Fruit fly (Drosophila melanogaster) whole organism, prepupa: Measurements from ENCODE around the gene CG10274.

Experiments used
- Blimp-1 ChIP-seq: fragments of 200-800 bp; sonication (Bioruptor generic); optimal IDR thresholded peaks from 3 replicates; lab custom pipeline; 2017; ENCODE audit warnings: missing biosample characterization, missing genetic modification characterization, mild to moderate bottlenecking, moderate library complexity, missing genetic modification reagents
- CG10631 ChIP-seq: fragments of 200-800 bp; sonication (Bioruptor generic); optimal IDR thresholded peaks from 2 replicates; lab custom pipeline; 2016; ENCODE audit warnings: missing biosample characterization, missing genetic modification characterization
- CG10669 ChIP-seq: fragments of 200-800 bp; sonication (Bioruptor generic); optimal IDR thresholded peaks from 3 replicates; lab custom pipeline; 2018; ENCODE audit warnings: missing biosample characterization, mild to moderate bottlenecking, missing genetic modification characterization, moderate library complexity
- CG11294 ChIP-seq: fragments of 200-800 bp; sonication (Bioruptor generic); IDR thresholded peaks from 2 replicates; pipeline ENCODE4 v1.3.6; 2022; ENCODE audit warnings: missing biosample characterization, missing genetic modification characterization
- CG11762 ChIP-seq: fragments of 200-800 bp; sonication (Bioruptor generic); optimal IDR thresholded peaks from 3 replicates; lab custom pipeline; 2016; ENCODE audit warnings: missing biosample characterization, missing genetic modification characterization; ENCODE audit not compliant: insufficient read depth
- CG11902 ChIP-seq: fragments of 200-800 bp; sonication (Bioruptor generic); optimal IDR thresholded peaks from 3 replicates; lab custom pipeline; 2016; ENCODE audit warnings: missing biosample characterization, missing genetic modification characterization
- CG16779 ChIP-seq: fragments of 200-800 bp; sonication (Bioruptor generic); optimal IDR thresholded peaks from 3 replicates; lab custom pipeline; 2017; ENCODE audit warnings: missing biosample characterization, mild to moderate bottlenecking, missing genetic modification characterization
- CG3032 ChIP-seq: fragments of 200-800 bp; optimal IDR thresholded peaks from 2 replicates; lab custom pipeline; 2019; ENCODE audit warnings: missing biosample characterization, mild to moderate bottlenecking, missing genetic modification characterization, moderate library complexity
- CG31627 ChIP-seq: fragments of 200-800 bp; sonication (Bioruptor generic); optimal IDR thresholded peaks from 3 replicates; lab custom pipeline; 2016; ENCODE audit warnings: missing biosample characterization, missing genetic modification characterization
- CG34406 ChIP-seq: fragments of 200-800 bp; sonication (Bioruptor generic); optimal IDR thresholded peaks from 3 replicates; lab custom pipeline; 2016; ENCODE audit warnings: missing biosample characterization, missing genetic modification characterization
- CG3919 ChIP-seq: fragments of 200-800 bp; sonication (Bioruptor generic); optimal IDR thresholded peaks from 3 replicates; lab custom pipeline; 2016; ENCODE audit warnings: missing biosample characterization, missing genetic modification characterization
- CG6163 ChIP-seq: fragments of 200-800 bp; sonication (Bioruptor generic); IDR thresholded peaks from 3 replicates; pipeline ENCODE4 v1.3.6; 2022; ENCODE audit warnings: missing biosample characterization, missing genetic modification characterization
- CG6792 ChIP-seq: fragments of 200-800 bp; sonication (Bioruptor generic); optimal IDR thresholded peaks from 3 replicates; lab custom pipeline; 2016; ENCODE audit warnings: missing biosample characterization, missing genetic modification characterization
- CG6808 ChIP-seq: fragments of 200-800 bp; sonication (Bioruptor generic); optimal IDR thresholded peaks from 3 replicates; lab custom pipeline; 2017; ENCODE audit warnings: missing biosample characterization, missing genetic modification characterization, mild to moderate bottlenecking, moderate library complexity, missing genetic modification reagents
- CG7368 ChIP-seq: fragments of 200-800 bp; sonication (Bioruptor generic); optimal IDR thresholded peaks from 3 replicates; lab custom pipeline; 2016; ENCODE audit warnings: missing biosample characterization, missing genetic modification characterization
- CG8119 ChIP-seq: fragments of 200-800 bp; sonication (Bioruptor generic); IDR thresholded peaks from 3 replicates; pipeline ENCODE4 v1.3.6; 2022; ENCODE audit warnings: missing biosample characterization, missing genetic modification characterization
- CG8319 ChIP-seq: fragments of 200-800 bp; sonication (Bioruptor generic); optimal IDR thresholded peaks from 3 replicates; lab custom pipeline; 2016; ENCODE audit warnings: missing biosample characterization, missing genetic modification characterization
- CG8632 ChIP-seq: fragments of 200-800 bp; sonication (Bioruptor generic); optimal IDR thresholded peaks from 3 replicates; lab custom pipeline; 2016; ENCODE audit warnings: missing biosample characterization, missing genetic modification characterization
- CG9139 ChIP-seq: fragments of 200-800 bp; sonication (Bioruptor generic); optimal IDR thresholded peaks from 3 replicates; lab custom pipeline; 2017; ENCODE audit warnings: missing biosample characterization, mild to moderate bottlenecking, missing genetic modification characterization
- Eip78C ChIP-seq: fragments of 200-800 bp; sonication (Bioruptor generic); peaks from one replicate; lab custom pipeline; 2016; ENCODE audit warnings: missing biosample characterization, missing genetic modification characterization
- Ets96B ChIP-seq: fragments of 200-800 bp; optimal IDR thresholded peaks from 2 replicates; lab custom pipeline; 2019; ENCODE audit warnings: missing biosample characterization, mild to moderate bottlenecking, missing genetic modification characterization, moderate library complexity
- Gug ChIP-seq: fragments of 200-800 bp; sonication (Bioruptor generic); IDR thresholded peaks from 2 replicates; pipeline ENCODE4 v1.3.6; 2022; ENCODE audit warnings: missing biosample characterization, missing genetic modification characterization
- Hr39 ChIP-seq: fragments of 200-800 bp; sonication (Bioruptor generic); optimal IDR thresholded peaks from 2 replicates; lab custom pipeline; 2016; ENCODE audit warnings: missing biosample characterization, missing genetic modification characterization
- Hr4 ChIP-seq: fragments of 200-800 bp; sonication (Bioruptor generic); optimal IDR thresholded peaks from 3 replicates; lab custom pipeline; 2016; ENCODE audit warnings: missing biosample characterization, missing genetic modification characterization
- OdsH ChIP-seq: fragments of 200-800 bp; sonication (Bioruptor generic); optimal IDR thresholded peaks from 3 replicates; lab custom pipeline; 2016; ENCODE audit warnings: missing biosample characterization, missing genetic modification characterization
- Sox102F ChIP-seq: fragments of 200-800 bp; sonication (Bioruptor generic); optimal IDR thresholded peaks from 2 replicates; lab custom pipeline; 2016; ENCODE audit warnings: missing biosample characterization, mild to moderate bottlenecking, missing genetic modification characterization
- Sox14 ChIP-seq: fragments of 200-800 bp; sonication (Bioruptor generic); optimal IDR thresholded peaks from 3 replicates; lab custom pipeline; 2016; ENCODE audit warnings: missing biosample characterization, missing genetic modification characterization
- Sox15 ChIP-seq: fragments of 200-800 bp; sonication (Bioruptor generic); optimal IDR thresholded peaks from 3 replicates; lab custom pipeline; 2016; ENCODE audit warnings: missing biosample characterization, missing genetic modification characterization
- achi ChIP-seq: fragments of 200-800 bp; sonication (Bioruptor generic); optimal IDR thresholded peaks from 3 replicates; lab custom pipeline; 2016; ENCODE audit warnings: missing biosample characterization, missing genetic modification characterization
- acj6 ChIP-seq: fragments of 200-800 bp; sonication (Bioruptor generic); optimal IDR thresholded peaks from 3 replicates; lab custom pipeline; 2016; ENCODE audit warnings: missing biosample characterization, missing genetic modification characterization
- cyc ChIP-seq: fragments of 200-800 bp; sonication (Bioruptor generic); optimal IDR thresholded peaks from 3 replicates; lab custom pipeline; 2016; ENCODE audit warnings: missing biosample characterization, missing genetic modification characterization
- fd59A ChIP-seq: fragments of 200-800 bp; sonication (Bioruptor generic); optimal IDR thresholded peaks from 2 replicates; lab custom pipeline; 2017; ENCODE audit warnings: missing biosample characterization, mild to moderate bottlenecking, missing genetic modification characterization, missing genetic modification reagents
- fkh ChIP-seq: fragments of 200-800 bp; sonication (Bioruptor generic); optimal IDR thresholded peaks from 3 replicates; lab custom pipeline; 2017; ENCODE audit warnings: missing biosample characterization, mild to moderate bottlenecking, missing genetic modification characterization, moderate library complexity
- lz ChIP-seq: fragments of 200-800 bp; sonication (Bioruptor generic); optimal IDR thresholded peaks from 3 replicates; lab custom pipeline; 2016; ENCODE audit warnings: missing biosample characterization, missing genetic modification characterization
- net ChIP-seq: fragments of 200-800 bp; sonication (Bioruptor generic); optimal IDR thresholded peaks from 3 replicates; lab custom pipeline; 2016; ENCODE audit warnings: missing biosample characterization, missing genetic modification characterization
- pdm3 ChIP-seq: fragments of 200-800 bp; sonication (Bioruptor generic); optimal IDR thresholded peaks from 3 replicates; lab custom pipeline; 2016; ENCODE audit warnings: missing biosample characterization, missing genetic modification characterization
- salr ChIP-seq, 2 experiments: fragments of 200-800 bp; sonication (Bioruptor generic); optimal IDR thresholded peaks; 3 replicates each; lab custom pipeline; 2016 to 2018; ENCODE audit warnings: missing biosample characterization in 2 of 2, missing genetic modification characterization in 2 of 2, mild to moderate bottlenecking in 1 of 2
- spab ChIP-seq: fragments of 200-800 bp; sonication (Bioruptor generic); optimal IDR thresholded peaks from 2 replicates; lab custom pipeline; 2017; ENCODE audit warnings: missing biosample characterization, mild to moderate bottlenecking, missing genetic modification characterization, missing genetic modification reagents
- svp ChIP-seq: fragments of 200-800 bp; sonication (Bioruptor generic); peaks from one replicate; lab custom pipeline; 2016; ENCODE audit warnings: missing biosample characterization, missing genetic modification characterization
- vri ChIP-seq: fragments of 200-800 bp; sonication (Bioruptor generic); optimal IDR thresholded peaks from 3 replicates; lab custom pipeline; 2016; ENCODE audit warnings: missing biosample characterization, mild to moderate bottlenecking, missing genetic modification characterization

CG10274 gene

dm6 chr3L:6136691-6137090 is 44.9 kb downstream of the CG10274 start, which contains the start of gene Lcp65Af:
TSS of gene Lcp65Af (minus strand) at chr3L:6136791.
- TF ChIP-seq CG8632 (no peak), Sox15 (GFP tag; lab: Kevin White, UChicago) (no peak), vri (no peak), Sox14 (GFP tag; lab: Kevin White, UChicago) (no peak)

DNA sequence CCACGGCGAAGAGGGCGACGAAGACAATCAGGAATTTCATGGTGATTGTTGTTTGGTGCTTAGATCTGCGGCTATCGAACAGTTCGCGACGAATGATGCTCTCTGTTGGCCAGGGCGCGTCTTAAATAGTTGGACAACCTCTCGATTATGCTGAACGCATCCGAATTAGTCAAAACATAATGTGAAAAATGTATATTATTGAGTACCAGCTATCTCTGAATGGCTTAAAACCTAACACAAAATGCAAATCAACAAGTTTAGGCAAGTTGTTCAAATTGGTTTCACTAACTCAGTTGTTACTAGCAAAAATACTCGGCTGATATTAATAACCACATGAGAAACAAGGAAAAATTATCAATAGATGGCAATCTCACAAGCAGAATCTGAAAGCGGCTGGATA is 46.5 kb downstream of the CG10274 start, which contains the start of gene Lcp65Ag1:
TSS of gene Lcp65Ag1 (minus strand) at position 101 of the 400 bp plus-strand sequence.
- TF ChIP-seq CG6163 (GFP tag; lab: Robert Waterston, UW) = no peak
- no peak for TF ChIP-seq salr (GFP tag; optimal IDR thresholded peaks at IDR 0.05; lab: Kevin White, UChicago)
- no peak for TF ChIP-seq Sox15 (GFP tag; lab: Kevin White, UChicago)
- TF ChIP-seq pdm3 = no peak
- no peak for TF ChIP-seq lz
- TF ChIP-seq CG11762 (GFP tag; lab: Kevin White, UChicago) = no peak
- TF ChIP-seq CG16779 = no peak
- TF ChIP-seq CG11294 = no peak
- no peak for TF ChIP-seq CG8119 (GFP tag; lab: Robert Waterston, UW)
- TF ChIP-seq Ets96B (tag; lab: Kevin White, UChicago) = no peak
- TF ChIP-seq OdsH (GFP tag; lab: Kevin White, UChicago) = no peak
- TF ChIP-seq achi (GFP tag; lab: Kevin White, UChicago) = no peak

DNA sequence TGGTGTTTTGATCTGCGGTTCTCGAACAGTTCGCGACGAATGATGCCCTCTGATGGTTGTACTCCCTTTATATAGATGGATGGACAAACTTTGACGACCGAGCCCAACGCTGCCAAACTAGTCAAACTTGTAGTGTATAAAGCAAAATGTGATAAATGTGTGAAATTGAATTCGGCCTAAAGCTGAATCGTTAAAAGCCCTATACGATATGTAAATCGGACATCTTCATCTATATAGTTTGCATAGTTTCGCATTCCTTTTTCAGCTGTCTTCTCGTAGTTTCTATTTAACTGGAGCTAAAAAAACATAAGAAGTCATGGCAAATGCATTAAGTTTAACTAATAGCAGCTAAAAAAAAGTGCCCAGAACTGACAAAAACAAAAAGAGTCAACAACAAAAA is 48.1 kb downstream of the CG10274 start, which contains the start of gene Lcp65Ag2:
TSS of gene Lcp65Ag2 (minus strand) at position 48 of the 400 bp plus-strand sequence.
- TF ChIP-seq Eip78C (GFP tag; lab: Kevin White, UChicago) (no peak), CG8319 (GFP tag; lab: Kevin White, UChicago) (no peak), CG11902 (GFP tag; lab: Kevin White, UChicago) (no peak), fkh (GFP tag; lab: Kevin White, UChicago) (no peak), CG3032 (no peak), CG9139 (no peak), CG6808 (no peak), net (GFP tag; lab: Kevin White, UChicago) (no peak), CG31627 (no peak), CG10631 (GFP tag; lab: Kevin White, UChicago) (no peak), acj6 (GFP tag; lab: Kevin White, UChicago) (no peak), Ets96B (tag; lab: Kevin White, UChicago) (no peak), CG8119 (GFP tag; lab: Robert Waterston, UW) (no peak), cyc (no peak)
- TF ChIP-seq, all 60 proteins: peak for 0

DNA sequence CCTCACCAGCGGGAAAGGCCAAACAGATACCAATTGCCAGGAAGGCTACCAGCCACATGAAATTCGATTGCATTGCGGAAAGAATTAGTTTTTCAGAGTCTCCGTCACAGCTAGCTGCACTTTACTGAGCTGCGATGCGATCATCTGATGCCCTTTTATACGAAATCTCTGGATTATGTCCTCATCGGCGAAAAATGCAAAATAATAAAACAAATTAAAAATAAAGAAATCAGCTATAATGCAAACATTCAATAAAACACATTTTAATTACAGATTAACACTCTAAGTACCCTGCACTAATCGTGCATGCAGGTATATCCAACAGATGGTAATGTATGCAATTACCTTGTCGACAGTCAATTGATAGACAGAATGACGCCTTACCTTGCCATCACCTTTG is 49.6 kb downstream of the CG10274 start, which contains the start of gene Cpr65Au:
TSS of gene Cpr65Au (minus strand) at position 101 of the 400 bp plus-strand sequence.
- TF ChIP-seq CG7368 (GFP tag; lab: Kevin White, UChicago) (no peak), Gug (GFP tag; lab: Robert Waterston, UW) (no peak), pdm3 (no peak), CG6163 (GFP tag; lab: Robert Waterston, UW) (no peak), svp (no peak), spab (GFP tag; lab: Kevin White, UChicago) (no peak)

dm6 chr3L:6130944-6131343 is 50.7 kb downstream of the CG10274 start, which contains the start of gene Lcp65Ag3:
TSS of gene Lcp65Ag3 (minus strand) at chr3L:6130989.
- TF ChIP-seq fd59A (GFP tag; lab: Kevin White, UChicago) = no peak

DNA sequence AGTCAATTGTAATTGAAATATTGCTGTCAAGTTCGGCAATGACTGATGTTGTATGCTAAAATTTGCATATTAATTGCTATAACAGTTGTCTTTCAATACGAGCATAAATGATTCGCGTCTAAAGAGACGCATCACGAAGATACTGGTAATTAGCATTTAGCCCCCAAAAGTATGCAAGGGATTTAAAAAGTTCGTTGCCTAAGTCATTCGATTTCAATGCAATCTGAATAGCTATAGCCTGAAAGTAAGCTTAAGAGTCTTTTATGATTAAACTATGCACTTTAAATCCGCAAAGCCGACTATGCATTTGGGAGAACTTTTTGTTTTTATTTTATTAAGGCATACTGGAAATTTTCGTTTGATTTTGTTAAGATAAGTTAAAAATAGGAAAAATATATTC is 52.0 kb downstream of the CG10274 start:
- TF ChIP-seq CG3919 (no peak), Hr4 (no peak), Blimp-1 (no peak), Sox102F (GFP tag; lab: Kevin White, UChicago) (no peak), CG10669 (no peak), Hr39 (GFP tag; lab: Kevin White, UChicago) (no peak), CG6792 (GFP tag; lab: Kevin White, UChicago) (no peak), Eip78C (GFP tag; lab: Kevin White, UChicago) (no peak), vri (no peak), net (GFP tag; lab: Kevin White, UChicago) (no peak), CG34406 (GFP tag; lab: Kevin White, UChicago) (no peak), CG3032 (no peak)
